Fruit fly (Drosophila melanogaster): ENCODE measurements around the gene Pisd.
A peak's percentile ranks its signal among the peaks of the same experiment; 100 is the strongest.

The Pisd gene

dm6 chr3R:24058041-24058440 is 7.5 kb downstream of the Pisd start, which contains the start of gene SMC1:
TSS of gene SMC1 (plus strand) at chr3R:24058287.
- no peak for TF ChIP-seq CG17806 (tag; optimal IDR thresholded peaks at IDR 0.05)
- no peak for TF ChIP-seq CG32121 (GFP tag; IDR thresholded peaks at IDR 0.05)
- TF ChIP-seq CG34367 (tag; optimal IDR thresholded peaks at IDR 0.05) = no peak
- no peak for TF ChIP-seq CG14655 (GFP tag; optimal IDR thresholded peaks at IDR 0.05)
- TF ChIP-seq CG12605 (GFP tag; IDR thresholded peaks at IDR 0.05) = no peak
- TF ChIP-seq rn (GFP tag; IDR thresholded peaks at IDR 0.05) = no peak
- TF ChIP-seq D1 (tag; optimal IDR thresholded peaks at IDR 0.05) = no peak
- TF ChIP-seq fd96Ca (GFP tag; IDR thresholded peaks at IDR 0.05) = no peak
- no peak for TF ChIP-seq EcR (GFP tag; optimal IDR thresholded peaks at IDR 0.05)
- TF ChIP-seq CG4496 (GFP tag; IDR thresholded peaks at IDR 0.05) = no peak
- no peak for TF ChIP-seq CG8159 (tag; optimal IDR thresholded peaks at IDR 0.05)
- TF ChIP-seq Snoo (tag; optimal IDR thresholded peaks at IDR 0.05) = no peak
- no peak for TF ChIP-seq CG8301 (tag; optimal IDR thresholded peaks at IDR 0.05)
- TF ChIP-seq gl (tag; optimal IDR thresholded peaks at IDR 0.05) = no peak
- TF ChIP-seq CG9948 (tag; optimal IDR thresholded peaks at IDR 0.05) = no peak
- TF ChIP-seq CG15710 (tag; optimal IDR thresholded peaks at IDR 0.05) = no peak
- TF ChIP-seq CG13204 (GFP tag; optimal IDR thresholded peaks at IDR 0.05) = no peak
- TF ChIP-seq CG10348 (GFP tag; IDR thresholded peaks at IDR 0.05) = no peak

DNA sequence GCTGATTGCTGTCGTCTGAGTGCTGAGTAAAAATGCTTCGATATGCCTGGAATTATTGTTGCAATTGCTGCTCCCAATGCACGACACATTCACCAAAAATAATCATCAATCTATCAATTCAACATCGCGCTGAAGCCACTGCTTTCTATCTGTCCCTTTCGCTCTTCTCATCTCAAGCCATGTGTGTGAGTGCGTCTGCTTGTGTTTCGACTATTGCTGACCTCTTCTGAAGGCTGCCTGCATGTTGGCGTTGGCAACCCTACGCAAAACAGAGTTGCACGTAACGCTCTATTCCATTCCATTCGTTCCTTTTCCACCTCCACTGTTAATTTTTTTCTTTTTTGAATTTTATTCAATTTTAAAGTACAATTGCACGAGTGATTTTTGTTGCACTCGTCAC is 15.1 kb downstream of the Pisd start:
- TF ChIP-seq fd96Ca (GFP tag; IDR thresholded peaks at IDR 0.05) = no peak
- TF ChIP-seq CG32121 (GFP tag; IDR thresholded peaks at IDR 0.05) = no peak
- TF ChIP-seq CG34367 (tag; optimal IDR thresholded peaks at IDR 0.05) = no peak
- TF ChIP-seq Ets98B (GFP tag; IDR thresholded peaks at IDR 0.05) = no peak
- no peak for TF ChIP-seq Snoo (tag; optimal IDR thresholded peaks at IDR 0.05)
- no peak for TF ChIP-seq rn (GFP tag; IDR thresholded peaks at IDR 0.05)
- no peak for TF ChIP-seq CG15710 (tag; optimal IDR thresholded peaks at IDR 0.05)
- TF ChIP-seq CG4496 (GFP tag; IDR thresholded peaks at IDR 0.05) = no peak
- TF ChIP-seq CG8301 (tag; optimal IDR thresholded peaks at IDR 0.05) = no peak
- TF ChIP-seq CG14655 (GFP tag; optimal IDR thresholded peaks at IDR 0.05) = no peak
- TF ChIP-seq CG12605 (GFP tag; IDR thresholded peaks at IDR 0.05) = no peak
- no peak for TF ChIP-seq EcR (GFP tag; optimal IDR thresholded peaks at IDR 0.05)
- no peak for TF ChIP-seq Pif1B (GFP tag; optimal IDR thresholded peaks at IDR 0.05)
- TF ChIP-seq Pif1A (GFP tag; optimal IDR thresholded peaks at IDR 0.05) = no peak
- TF ChIP-seq CG9948 (tag; optimal IDR thresholded peaks at IDR 0.05) = no peak
- no peak for TF ChIP-seq gl (tag; optimal IDR thresholded peaks at IDR 0.05)
- TF ChIP-seq D1 (tag; optimal IDR thresholded peaks at IDR 0.05) = no peak
- TF ChIP-seq CG17806 (tag; optimal IDR thresholded peaks at IDR 0.05) = no peak
- TF ChIP-seq CG10348 (GFP tag; IDR thresholded peaks at IDR 0.05) = no peak
- no peak for TF ChIP-seq CG8159 (tag; optimal IDR thresholded peaks at IDR 0.05)

DNA sequence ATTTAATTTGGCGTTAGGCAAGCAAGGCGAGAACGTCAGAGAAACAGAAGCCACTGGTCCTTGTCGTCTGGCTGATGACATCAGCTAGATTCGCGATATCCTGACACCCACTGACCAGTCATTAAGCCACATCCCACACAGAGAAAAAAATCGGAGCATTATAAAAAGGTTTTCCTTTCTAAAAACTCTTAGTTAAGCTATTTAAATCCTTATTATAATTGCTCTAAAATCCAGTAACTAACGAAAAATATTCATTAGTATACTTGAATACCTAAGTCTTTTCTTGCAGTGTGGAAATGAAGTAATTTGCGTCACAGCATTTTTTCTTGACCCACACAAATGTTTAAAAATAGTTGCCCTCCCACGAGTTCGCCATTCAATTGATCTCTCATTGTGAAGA is 18.2 kb downstream of the Pisd start:
- TF ChIP-seq CG13204 (GFP tag; optimal IDR thresholded peaks at IDR 0.05) = no peak
- TF ChIP-seq CG34367 (tag; optimal IDR thresholded peaks at IDR 0.05) = no peak
- no peak for TF ChIP-seq EcR (GFP tag; optimal IDR thresholded peaks at IDR 0.05)
- TF ChIP-seq rn (GFP tag; IDR thresholded peaks at IDR 0.05) = no peak
- no peak for TF ChIP-seq CG17806 (tag; optimal IDR thresholded peaks at IDR 0.05)
- TF ChIP-seq CG4496 (GFP tag; IDR thresholded peaks at IDR 0.05) = no peak
- TF ChIP-seq Snoo (tag; optimal IDR thresholded peaks at IDR 0.05) = no peak
- no peak for TF ChIP-seq gl (tag; optimal IDR thresholded peaks at IDR 0.05)
- TF ChIP-seq fd96Ca (GFP tag; IDR thresholded peaks at IDR 0.05) = no peak
- TF ChIP-seq CG12605 (GFP tag; IDR thresholded peaks at IDR 0.05) = no peak
- no peak for TF ChIP-seq CG32121 (GFP tag; IDR thresholded peaks at IDR 0.05)
- TF ChIP-seq Pif1B (GFP tag; optimal IDR thresholded peaks at IDR 0.05) = no peak
- TF ChIP-seq CG8301 (tag; optimal IDR thresholded peaks at IDR 0.05) = no peak
- no peak for TF ChIP-seq Pif1A (GFP tag; optimal IDR thresholded peaks at IDR 0.05)
- TF ChIP-seq CG14655 (GFP tag; optimal IDR thresholded peaks at IDR 0.05) = no peak
- TF ChIP-seq CG8159 (tag; optimal IDR thresholded peaks at IDR 0.05) = no peak
- TF ChIP-seq CG15710 (tag; optimal IDR thresholded peaks at IDR 0.05) = no peak

DNA sequence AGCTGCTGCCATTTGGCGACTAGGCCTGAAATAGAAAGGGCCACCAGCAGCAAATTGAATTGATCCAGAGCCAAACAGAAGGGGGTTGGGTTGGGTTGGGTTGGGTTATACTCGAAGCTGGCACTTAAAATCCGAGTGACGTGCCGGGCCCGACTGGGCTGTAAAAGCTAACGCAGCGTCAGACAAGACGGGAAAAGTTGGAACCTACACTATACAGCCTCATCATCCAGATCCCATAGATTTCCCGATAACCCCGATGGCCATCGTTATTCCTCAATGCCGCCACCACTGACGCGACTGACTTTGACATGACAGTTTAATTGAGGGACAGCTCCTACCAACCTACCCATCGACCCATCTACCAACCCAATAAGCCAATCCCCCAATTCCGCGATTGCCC is 19.4 kb downstream of the Pisd start:
- TF ChIP-seq CG10348 (GFP tag; IDR thresholded peaks at IDR 0.05) (no peak), fd96Ca (GFP tag; IDR thresholded peaks at IDR 0.05) (no peak), Pif1B (GFP tag; optimal IDR thresholded peaks at IDR 0.05) (no peak), CG4496 (GFP tag; IDR thresholded peaks at IDR 0.05) (no peak), CG15710 (tag; optimal IDR thresholded peaks at IDR 0.05) (no peak), EcR (GFP tag; optimal IDR thresholded peaks at IDR 0.05) (no peak), CG8159 (tag; optimal IDR thresholded peaks at IDR 0.05) (no peak), CG34367 (tag; optimal IDR thresholded peaks at IDR 0.05) (no peak), CG14655 (GFP tag; optimal IDR thresholded peaks at IDR 0.05) (no peak), CG12605 (GFP tag; IDR thresholded peaks at IDR 0.05) (no peak), rn (GFP tag; IDR thresholded peaks at IDR 0.05) (no peak), CG13204 (GFP tag; optimal IDR thresholded peaks at IDR 0.05) (no peak), Ets98B (GFP tag; IDR thresholded peaks at IDR 0.05) (no peak), Pif1A (GFP tag; optimal IDR thresholded peaks at IDR 0.05) (no peak), CG8301 (tag; optimal IDR thresholded peaks at IDR 0.05) (no peak), CG9948 (tag; optimal IDR thresholded peaks at IDR 0.05) (no peak), D1 (tag; optimal IDR thresholded peaks at IDR 0.05) (no peak), CG17806 (tag; optimal IDR thresholded peaks at IDR 0.05) (no peak)

DNA sequence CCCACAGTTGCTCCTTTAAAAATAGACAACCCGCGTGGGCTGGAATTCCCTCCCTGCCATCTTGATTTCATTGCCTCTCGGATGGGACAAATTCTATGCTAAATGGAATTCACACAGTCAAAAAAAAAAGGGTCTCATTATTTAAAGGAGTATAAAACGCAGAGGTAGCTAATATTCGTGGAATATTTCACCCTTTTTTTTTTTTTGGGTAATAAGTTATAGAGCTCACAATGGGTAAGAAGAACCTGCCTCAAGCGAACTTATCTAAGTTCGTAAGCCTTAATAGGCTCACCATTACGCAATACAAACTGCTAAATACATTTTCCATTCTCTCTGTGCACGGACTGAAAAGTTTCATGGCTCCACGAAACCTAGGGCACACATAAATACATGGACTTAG is 23.1 kb downstream of the Pisd start:
- TF ChIP-seq Pif1A (GFP tag; optimal IDR thresholded peaks at IDR 0.05) (peak; percentile 28), CG9948 (tag; optimal IDR thresholded peaks at IDR 0.05) (peak; percentile 33), Pif1B (GFP tag; optimal IDR thresholded peaks at IDR 0.05) (no peak), CG12605 (GFP tag; IDR thresholded peaks at IDR 0.05) (no peak), D1 (tag; optimal IDR thresholded peaks at IDR 0.05) (no peak), CG17806 (tag; optimal IDR thresholded peaks at IDR 0.05) (peak; percentile 32), CG14655 (GFP tag; optimal IDR thresholded peaks at IDR 0.05) (peak; percentile 36), Snoo (tag; optimal IDR thresholded peaks at IDR 0.05) (no peak), CG13204 (GFP tag; optimal IDR thresholded peaks at IDR 0.05) (no peak), Ets98B (GFP tag; IDR thresholded peaks at IDR 0.05) (no peak), CG10348 (GFP tag; IDR thresholded peaks at IDR 0.05) (no peak), gl (tag; optimal IDR thresholded peaks at IDR 0.05) (no peak), EcR (GFP tag; optimal IDR thresholded peaks at IDR 0.05) (no peak), CG34367 (tag; optimal IDR thresholded peaks at IDR 0.05) (no peak), CG8301 (tag; optimal IDR thresholded peaks at IDR 0.05) (no peak), rn (GFP tag; IDR thresholded peaks at IDR 0.05) (no peak), CG8159 (tag; optimal IDR thresholded peaks at IDR 0.05) (peak; percentile 56), fd96Ca (GFP tag; IDR thresholded peaks at IDR 0.05) (no peak), CG15710 (tag; optimal IDR thresholded peaks at IDR 0.05) (peak; percentile 26), CG4496 (GFP tag; IDR thresholded peaks at IDR 0.05) (no peak), CG32121 (GFP tag; IDR thresholded peaks at IDR 0.05) (no peak)
